Fruit fly (Drosophila melanogaster): ENCODE data around the gene Pgant6.

Pgant6 gene

dm6 chr3L:2733208-2733607 is 48.8 kb upstream of the Pgant6 start (continued):
- peak; percentile 53 for TF ChIP-seq CG7556 (GFP tag; optimal IDR thresholded peaks at IDR 0.05)
- TF ChIP-seq CG12769 (tag; optimal IDR thresholded peaks at IDR 0.05), result peak; percentile 70
- peak; percentile 50 for TF ChIP-seq sima (GFP tag; optimal IDR thresholded peaks at IDR 0.05)
- peak; percentile 22 for TF ChIP-seq CG3163 (GFP tag; optimal IDR thresholded peaks at IDR 0.05)
- peak; percentile 38; the same call in 1 of the 2 replicates for TF ChIP-seq Taf1 (GFP tag; IDR thresholded peaks at IDR 0.05)
- peak; percentile 81 for TF ChIP-seq lmd (GFP tag; IDR thresholded peaks at IDR 0.05)
- TF ChIP-seq cg (GFP tag; optimal IDR thresholded peaks at IDR 0.05), result no peak
- no peak for TF ChIP-seq gfzf (GFP tag; optimal IDR thresholded peaks at IDR 0.05)
- TF ChIP-seq Atf6 (GFP tag; IDR thresholded peaks at IDR 0.05), result peak; percentile 85
- peak; percentile 65 for TF ChIP-seq ttk (GFP tag; IDR thresholded peaks at IDR 0.05)
- peak; percentile 56 for TF ChIP-seq Atf-2 (GFP tag; optimal IDR thresholded peaks at IDR 0.05)
- TF ChIP-seq Dbx (GFP tag; IDR thresholded peaks at IDR 0.05), result peak; percentile 55; the same call in 1 of the 3 replicates
- no peak for TF ChIP-seq amos (GFP tag; IDR thresholded peaks at IDR 0.05; ENCODE audit: partially characterized antibody)
- no peak for TF ChIP-seq CG6765 (GFP tag; optimal IDR thresholded peaks at IDR 0.05)
- TF ChIP-seq CG1233 (GFP tag; optimal IDR thresholded peaks at IDR 0.05), result no peak
- TF ChIP-seq HHEX (GFP tag; optimal IDR thresholded peaks at IDR 0.05), result peak; percentile 64
- no peak for TF ChIP-seq tup (GFP tag; optimal IDR thresholded peaks at IDR 0.05)
- no peak for TF ChIP-seq gcm (GFP tag; optimal IDR thresholded peaks at IDR 0.05)
- peak; percentile 77 for TF ChIP-seq CG11695 (GFP tag; IDR thresholded peaks at IDR 0.05)
- no peak for TF ChIP-seq CG13123 (GFP tag; optimal IDR thresholded peaks at IDR 0.05)
- TF ChIP-seq corto (GFP tag; optimal IDR thresholded peaks at IDR 0.05), result no peak
- TF ChIP-seq ash1 (GFP tag; optimal IDR thresholded peaks at IDR 0.05), result no peak
- TF ChIP-seq CG4730 (GFP tag; IDR thresholded peaks at IDR 0.05), result peak; percentile 70; the same call in 1 of the 2 replicates
- peak; percentile 75 for TF ChIP-seq CG14014 (GFP tag; IDR thresholded peaks at IDR 0.05)
- peak; percentile 55 for TF ChIP-seq schlank (tag; optimal IDR thresholded peaks at IDR 0.05)
- TF ChIP-seq croc (GFP tag; conservative IDR thresholded peaks at IDR 0.05), result no peak
- peak; percentile 28 for TF ChIP-seq CG33213 (GFP tag; optimal IDR thresholded peaks at IDR 0.05)
- peak; percentile 81 for TF ChIP-seq Hsf (GFP tag; optimal IDR thresholded peaks at IDR 0.05)
- TF ChIP-seq Meics (GFP tag; optimal IDR thresholded peaks at IDR 0.05), result peak; percentile 70
- TF ChIP-seq pan (optimal IDR thresholded peaks at IDR 0.05), result no peak
- TF ChIP-seq pan (GFP tag; optimal IDR thresholded peaks at IDR 0.05 in 1 of 2, IDR thresholded peaks at IDR 0.05 in 1 of 2), result peak in 1 of 2 experiments; percentile 83
- TF ChIP-seq nmo (GFP tag; optimal IDR thresholded peaks at IDR 0.05), result peak; percentile 68
- TF ChIP-seq sna (GFP tag; IDR thresholded peaks at IDR 0.05; ENCODE audit: partially characterized antibody), result no peak
- peak; percentile 17 for TF ChIP-seq CG6683 (GFP tag; optimal IDR thresholded peaks at IDR 0.05)
- peak; percentile 13 for TF ChIP-seq CG2116 (GFP tag; optimal IDR thresholded peaks at IDR 0.05)
- TF ChIP-seq CG14965 (GFP tag; optimal IDR thresholded peaks at IDR 0.05; ENCODE audit: borderline replicate concordance), result no peak
- peak; percentile 44 for TF ChIP-seq CG4424 (GFP tag; optimal IDR thresholded peaks at IDR 0.05)
- 0 out of 2 replicates have a peak, but pooled peaks have one; percentile 22 for TF ChIP-seq rib (GFP tag; IDR thresholded peaks at IDR 0.05)
- no peak for TF ChIP-seq CG6791 (GFP tag; IDR thresholded peaks at IDR 0.05; ENCODE audit: partially characterized antibody)
- peak; percentile 83 for TF ChIP-seq CG9932 (GFP tag; IDR thresholded peaks at IDR 0.05)
- TF ChIP-seq CG11723 (GFP tag; optimal IDR thresholded peaks at IDR 0.05), result peak; percentile 19
- no peak for TF ChIP-seq CG31388 (GFP tag; optimal IDR thresholded peaks at IDR 0.05)
- peak; percentile 68 for TF ChIP-seq phol (tag; optimal IDR thresholded peaks at IDR 0.05)
- no peak for TF ChIP-seq dan (GFP tag; IDR thresholded peaks at IDR 0.05)
- TF ChIP-seq Gug (GFP tag; IDR thresholded peaks at IDR 0.05), result peak; percentile 38; the same call in 2 of the 4 replicates
- TF ChIP-seq Nf-YB (GFP tag; optimal IDR thresholded peaks at IDR 0.05), result no peak
- peak; percentile 53 for TF ChIP-seq pum (GFP tag; optimal IDR thresholded peaks at IDR 0.05)
- TF ChIP-seq CG12744 (GFP tag; optimal IDR thresholded peaks at IDR 0.05), result peak; percentile 45
- TF ChIP-seq chm (GFP tag; IDR thresholded peaks at IDR 0.05), result peak; percentile 68; the same call in 1 of the 2 replicates
- peak; percentile 57 for TF ChIP-seq NC2β (GFP tag; optimal IDR thresholded peaks at IDR 0.05)
- TF ChIP-seq gro (GFP tag; optimal IDR thresholded peaks at IDR 0.05), result peak; percentile 37

Data from whole organism, embryonic.